Fruit fly (Drosophila melanogaster) whole organism, wandering third instar larva: ENCODE data around the gene CG31926.

Experiments used
- Abd-B ChIP-seq: fragments of >200 bp; optimal IDR thresholded peaks from 2 replicates; lab custom pipeline; 2017; ENCODE audit warnings: missing biosample characterization, missing genetic modification characterization
- GATAd ChIP-seq: sonication (Bioruptor generic); optimal IDR thresholded peaks from 2 replicates; lab custom pipeline; 2016; ENCODE audit warnings: missing biosample characterization, missing genetic modification characterization
- Hr78 ChIP-seq: fragments of >200 bp; optimal IDR thresholded peaks from 2 replicates; lab custom pipeline; 2017; ENCODE audit warnings: missing biosample characterization, missing genetic modification characterization
- fru ChIP-seq: fragments of 200-800 bp; sonication (Bioruptor generic); optimal IDR thresholded peaks from 3 replicates; lab custom pipeline; 2016; ENCODE audit warnings: missing biosample characterization, mild to moderate bottlenecking, missing genetic modification characterization
- jim ChIP-seq: fragments of 175-275, 200-325 bp; sonication (Bioruptor generic); optimal IDR thresholded peaks from 2 replicates; lab custom pipeline; 2016; ENCODE audit warnings: missing biosample characterization, mild to moderate bottlenecking, missing genetic modification characterization
- lola ChIP-seq: fragments of >200 bp; optimal IDR thresholded peaks from 2 replicates; lab custom pipeline; 2017; ENCODE audit warnings: missing biosample characterization, missing genetic modification characterization
- pan ChIP-seq: fragments of >200 bp; optimal IDR thresholded peaks from 2 replicates; lab custom pipeline; 2017

dm6 chr2L:1502459-1503101 is 7.3 kb downstream of the CG31926 start, which contains the start of gene CG7420:
- TF ChIP-seq fru (GFP tag; lab: Kevin White, UChicago) (no peak), Hr78 (GFP tag; lab: Kevin White, UChicago) (no peak), GATAd (GFP tag; lab: Kevin White, UChicago) (no peak), Abd-B (no peak), pan (lab: Kevin White, UChicago) (no peak), lola (GFP tag; lab: Kevin White, UChicago) (no peak), jim (GFP tag; lab: Kevin White, UChicago) (no peak)
